Worm (Caenorhabditis elegans): ENCODE results near the gene ephx-1.
"Not testable (repeated sequence)": the region's sequence is repeated elsewhere in the genome, so short reads cannot be mapped to it uniquely, and the experiment has no call there.

DNA sequence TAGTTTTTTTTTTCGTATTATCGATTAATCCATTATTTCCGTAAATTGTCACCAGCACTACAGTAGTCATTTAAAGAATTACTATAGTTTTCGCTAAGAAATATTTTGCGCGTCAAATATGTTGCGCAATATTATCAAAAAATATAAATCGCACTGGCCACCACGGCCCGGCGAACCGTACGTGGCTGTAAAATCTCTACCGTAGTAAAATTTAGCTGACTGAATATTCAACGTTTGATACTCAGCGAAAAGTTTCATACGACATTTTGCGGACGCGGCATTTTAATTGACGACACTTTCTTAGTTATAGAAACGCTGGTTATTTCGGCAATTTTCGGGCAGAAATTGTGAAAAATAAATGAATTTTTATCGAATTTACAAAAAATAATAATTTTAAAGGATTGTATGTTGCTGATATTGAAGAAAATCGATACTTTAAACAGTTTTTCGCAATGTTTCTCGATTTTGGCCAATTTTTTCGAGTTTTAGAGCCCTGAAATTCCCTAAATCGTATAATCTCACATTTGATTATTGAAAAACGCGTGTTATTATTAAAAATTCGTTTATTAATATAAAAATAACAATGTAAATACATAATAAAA, 43.2 kb downstream of the ephx-1 start:
- not testable (repeated sequence) for TF ChIP-seq ceh-13 (GFP tag; optimal IDR thresholded peaks at IDR 0.05); ama-1 (optimal IDR thresholded peaks at IDR 0.05); tra-4 (tag; optimal IDR thresholded peaks at IDR 0.05); ets-7 (tag; optimal IDR thresholded peaks at IDR 0.05); B0310.2 (tag; optimal IDR thresholded peaks at IDR 0.05)
- peak; percentile 65 for TF ChIP-seq pes-1 (GFP tag; IDR thresholded peaks at IDR 0.05)
